Fruit fly (Drosophila melanogaster): ENCODE results near the gene qua.

qua gene

DNA sequence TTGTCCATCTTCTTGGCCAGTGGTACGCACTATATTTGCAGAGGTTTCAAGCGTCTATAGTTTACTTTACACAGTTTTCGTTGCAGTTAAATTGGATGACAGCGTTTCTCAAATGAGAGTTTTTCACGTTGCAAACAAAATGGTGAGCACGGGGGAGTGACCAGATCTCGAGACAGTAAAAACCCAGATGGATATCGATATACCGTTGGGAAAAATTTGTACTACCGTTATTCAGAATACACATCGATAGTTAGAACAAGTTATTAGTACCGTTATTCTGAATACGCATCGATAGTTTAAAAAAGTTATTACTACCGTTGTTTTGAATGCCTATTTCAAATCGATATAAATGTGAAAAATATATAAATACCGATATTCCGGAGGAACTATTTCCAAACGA lies 19.3 kb downstream of the qua start, which contains the start of gene cass (continued):
- TF ChIP-seq CG9817 (tag; optimal IDR thresholded peaks at IDR 0.05), result no peak
- no peak for TF ChIP-seq ems (GFP tag; optimal IDR thresholded peaks at IDR 0.05)
- no peak for TF ChIP-seq CG7928 (GFP tag; optimal IDR thresholded peaks at IDR 0.05)
- TF ChIP-seq Atf3 (GFP tag; optimal IDR thresholded peaks at IDR 0.05), result no peak
- no peak for TF ChIP-seq chif (GFP tag; optimal IDR thresholded peaks at IDR 0.05)
- TF ChIP-seq insv (GFP tag; optimal IDR thresholded peaks at IDR 0.05), result peak in 1 of 2 experiments; percentile 25
- no peak for TF ChIP-seq sr (GFP tag; IDR thresholded peaks at IDR 0.05)
- TF ChIP-seq Ets97D (GFP tag; optimal IDR thresholded peaks at IDR 0.05), result peak; percentile 59
- TF ChIP-seq Doc2 (GFP tag; IDR thresholded peaks at IDR 0.05), result no peak
- no peak for TF ChIP-seq dati (GFP tag; IDR thresholded peaks at IDR 0.05)
- peak; percentile 63 for TF ChIP-seq CG15514 (GFP tag; optimal IDR thresholded peaks at IDR 0.05)
- TF ChIP-seq wek (GFP tag; optimal IDR thresholded peaks at IDR 0.05), result no peak
- no peak for TF ChIP-seq CG15479 (GFP tag; optimal IDR thresholded peaks at IDR 0.05)
- TF ChIP-seq D (optimal IDR thresholded peaks at IDR 0.05), result no peak
- TF ChIP-seq D (GFP tag; optimal IDR thresholded peaks at IDR 0.05), result no peak
- TF ChIP-seq sisA (GFP tag; IDR thresholded peaks at IDR 0.05), result no peak
- TF ChIP-seq ato (GFP tag; IDR thresholded peaks at IDR 0.05; ENCODE audit: partially characterized antibody), result peak; percentile 89
- TF ChIP-seq BtbVII (GFP tag; optimal IDR thresholded peaks at IDR 0.05), result no peak
- no peak for TF ChIP-seq CG8281 (tag; optimal IDR thresholded peaks at IDR 0.05)
- TF ChIP-seq stwl (tag; optimal IDR thresholded peaks at IDR 0.05), result peak; percentile 92
- peak; percentile 94 for TF ChIP-seq CG16813 (GFP tag; IDR thresholded peaks at IDR 0.05; ENCODE audit: partially characterized antibody)
- TF ChIP-seq CG3163 (GFP tag; optimal IDR thresholded peaks at IDR 0.05), result no peak
- no peak for TF ChIP-seq z (GFP tag; IDR thresholded peaks at IDR 0.05)
- no peak for TF ChIP-seq CG12299 (tag; optimal IDR thresholded peaks at IDR 0.05)
- no peak for TF ChIP-seq so (GFP tag; IDR thresholded peaks at IDR 0.05)
- TF ChIP-seq Adf1 (GFP tag; IDR thresholded peaks at IDR 0.05), result no peak
- no peak for TF ChIP-seq toy (GFP tag; IDR thresholded peaks at IDR 0.05)
- peak; percentile 17 for TF ChIP-seq CG17186 (GFP tag; optimal IDR thresholded peaks at IDR 0.05)
- TF ChIP-seq Med (GFP tag), result peak; percentile 77
- no peak for TF ChIP-seq CG10431 (GFP tag; optimal IDR thresholded peaks at IDR 0.05)
- TF ChIP-seq p53 (GFP tag; optimal IDR thresholded peaks at IDR 0.05), result no peak
- TF ChIP-seq D19B (GFP tag; optimal IDR thresholded peaks at IDR 0.05), result no peak
- TF ChIP-seq ash1 (GFP tag; optimal IDR thresholded peaks at IDR 0.05), result no peak

DNA sequence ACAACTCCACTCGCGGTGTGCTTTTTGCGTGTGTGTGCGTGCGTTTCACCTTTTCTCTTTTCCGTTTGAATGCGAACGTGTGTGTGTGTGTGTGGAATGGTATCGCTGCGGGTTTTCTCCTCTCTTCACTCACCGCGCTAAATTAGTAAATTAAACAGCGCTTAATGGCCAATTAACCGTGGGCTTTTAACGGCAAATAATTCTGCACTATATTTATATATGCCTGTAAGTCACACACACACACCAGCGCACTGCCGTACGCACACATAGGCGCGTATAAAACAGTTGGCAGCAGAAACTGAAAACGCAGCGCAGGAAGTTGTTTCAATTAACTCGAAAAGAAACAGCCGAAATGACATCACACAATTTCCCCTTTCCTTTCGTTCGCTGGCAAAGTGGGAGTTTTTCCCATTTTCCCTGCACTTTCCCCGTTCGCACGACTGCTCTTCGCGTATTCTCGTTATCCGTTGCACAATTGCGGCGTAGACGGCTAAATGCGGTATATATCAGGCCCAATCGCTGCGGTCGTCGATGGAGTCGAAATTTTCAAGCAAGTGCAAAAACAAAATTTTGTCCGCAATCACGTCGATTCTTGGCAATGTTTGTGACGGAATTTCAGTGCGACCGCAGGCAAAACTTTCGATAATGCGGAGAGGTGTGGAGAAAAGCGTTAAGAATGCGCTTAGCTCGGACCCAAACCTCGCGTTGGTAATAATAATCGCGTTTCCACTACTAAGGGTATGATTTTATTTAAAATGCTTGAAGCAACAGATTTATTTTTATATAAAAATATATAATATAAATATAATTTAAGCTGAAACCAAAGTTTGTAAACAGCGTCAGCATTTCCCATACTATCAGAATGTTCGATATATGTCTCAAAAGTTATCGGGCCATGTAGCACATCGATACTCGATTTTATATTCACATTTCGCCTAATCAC lies 24.2 kb downstream of the qua start, which contains the start of gene BicD:
Gene BicD (minus strand): TSS at position 634 of the 943 bp plus-strand sequence.
- no peak for TF ChIP-seq Hr51 (GFP tag; optimal IDR thresholded peaks at IDR 0.05)
- TF ChIP-seq CG6765 (GFP tag; optimal IDR thresholded peaks at IDR 0.05), result peak; percentile 0
- TF ChIP-seq CG3163 (GFP tag; optimal IDR thresholded peaks at IDR 0.05), result peak; percentile 5
- TF ChIP-seq CG18011 (GFP tag; optimal IDR thresholded peaks at IDR 0.05), result no peak
- no peak for TF ChIP-seq B-H1 (GFP tag; IDR thresholded peaks at IDR 0.05)
- TF ChIP-seq Aef1 (GFP tag; IDR thresholded peaks at IDR 0.05), result 0 out of 3 replicates have a peak, but pooled peaks have one; percentile 12
- no peak for TF ChIP-seq CG1233 (GFP tag; optimal IDR thresholded peaks at IDR 0.05)
- TF ChIP-seq Six4 (GFP tag; optimal IDR thresholded peaks at IDR 0.05), result no peak
- peak; percentile 2 for TF ChIP-seq Hr3 (GFP tag; optimal IDR thresholded peaks at IDR 0.05)
- TF ChIP-seq zen (tag; optimal IDR thresholded peaks at IDR 0.05), result peak; percentile 42
- peak; percentile 37 for TF ChIP-seq wek (GFP tag; optimal IDR thresholded peaks at IDR 0.05)
- TF ChIP-seq Poxn (GFP tag; IDR thresholded peaks at IDR 0.05), result no peak
- TF ChIP-seq p53 (GFP tag; optimal IDR thresholded peaks at IDR 0.05), result peak; percentile 66
- TF ChIP-seq Hr78 (GFP tag; optimal IDR thresholded peaks at IDR 0.05), result no peak
- TF ChIP-seq CG17802 (tag; optimal IDR thresholded peaks at IDR 0.05), result peak; percentile 46
- no peak for TF ChIP-seq CG32772 (GFP tag; IDR thresholded peaks at IDR 0.05)
- TF ChIP-seq CG4328 (GFP tag; optimal IDR thresholded peaks at IDR 0.05), result no peak
- TF ChIP-seq onecut (GFP tag; IDR thresholded peaks at IDR 0.05), result 0 out of 2 replicates have a peak, but pooled peaks have one; percentile 4
- peak; percentile 32 for TF ChIP-seq CrebB (tag; optimal IDR thresholded peaks at IDR 0.05)
